Worm (Caenorhabditis elegans): ENCODE data around the gene copg-1.

- TF ChIP-seq attf-6 (GFP tag; IDR thresholded peaks at IDR 0.05) (no peak), snpc-4 (GFP tag; optimal IDR thresholded peaks at IDR 0.05) (peak; percentile 54), snpc-4 (tag; optimal IDR thresholded peaks at IDR 0.05) (peak in 2 of 4 experiments; percentile 4 to 30)
Observed at ce11 chrIV:10176252-10176730, 24.5 kb downstream of the copg-1 start, which contains the start of gene rack-1.
